Fruit fly (Drosophila melanogaster): Measurements from ENCODE around the gene kuz.

The kuz gene

DNA sequence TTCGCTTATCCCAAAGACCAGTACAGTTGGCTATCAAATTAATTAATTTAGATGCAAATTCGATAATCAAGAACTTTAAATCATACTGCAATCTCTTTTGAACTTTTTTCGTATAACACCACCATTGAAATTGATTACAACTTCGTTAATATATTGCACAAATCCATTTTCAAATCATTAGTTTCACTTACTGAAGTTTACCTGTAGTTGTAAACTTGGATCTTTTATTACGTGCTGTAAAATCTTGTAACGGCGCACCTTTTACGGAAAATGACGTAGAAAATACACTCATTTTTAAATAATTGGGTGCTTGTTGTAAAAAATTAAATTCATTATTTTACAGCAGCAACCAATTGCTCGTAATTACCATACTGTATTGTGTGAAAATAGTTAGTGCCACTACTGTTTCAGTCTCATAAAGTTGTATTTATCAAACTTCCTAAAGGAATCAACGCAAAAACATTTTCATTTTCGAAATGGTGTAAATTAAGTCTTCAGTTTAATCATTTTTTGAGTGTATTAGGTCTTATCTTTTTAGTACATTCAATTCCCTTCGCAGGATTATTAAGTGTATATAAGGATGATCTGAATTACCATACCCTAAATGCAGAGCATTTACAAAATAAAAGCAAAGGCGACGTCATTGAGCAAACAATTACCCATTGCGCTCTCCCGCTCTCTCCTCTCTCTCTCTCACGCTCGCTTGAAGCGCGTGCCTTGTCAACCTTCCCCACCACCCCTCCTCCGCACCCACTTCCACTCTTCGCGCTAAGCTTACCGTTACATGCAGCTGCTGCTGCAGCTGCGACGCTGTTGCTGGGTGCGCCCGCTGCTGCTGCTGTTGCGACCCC is 37.5 kb upstream of the kuz start (continued):
- TF ChIP-seq CG3838 (GFP tag; optimal IDR thresholded peaks at IDR 0.05) (no peak), CG12155 (GFP tag; optimal IDR thresholded peaks at IDR 0.05) (peak; percentile 2), Taf1 (GFP tag; IDR thresholded peaks at IDR 0.05) (no peak), cad (GFP tag; optimal IDR thresholded peaks at IDR 0.05) (no peak), Hr3 (GFP tag; optimal IDR thresholded peaks at IDR 0.05) (no peak), CG34224 (GFP tag; IDR thresholded peaks at IDR 0.05; ENCODE audit: partially characterized antibody) (no peak), pzg (GFP tag; optimal IDR thresholded peaks at IDR 0.05) (no peak), Opbp (GFP tag; IDR thresholded peaks at IDR 0.05; ENCODE audit: partially characterized antibody) (no peak), sc (optimal IDR thresholded peaks at IDR 0.05) (no peak), sc (GFP tag; optimal IDR thresholded peaks at IDR 0.05) (no peak), HLHmδ (GFP tag; optimal IDR thresholded peaks at IDR 0.05) (peak; percentile 27), TFAM (GFP tag; optimal IDR thresholded peaks at IDR 0.05) (no peak), CG10431 (GFP tag; optimal IDR thresholded peaks at IDR 0.05) (no peak), Max (GFP tag; optimal IDR thresholded peaks at IDR 0.05) (no peak), vvl (GFP tag; IDR thresholded peaks at IDR 0.05) (peak; percentile 30), ac (GFP tag; optimal IDR thresholded peaks at IDR 0.05) (no peak), Meics (GFP tag; optimal IDR thresholded peaks at IDR 0.05) (peak; percentile 32), D (optimal IDR thresholded peaks at IDR 0.05) (no peak), D (GFP tag; optimal IDR thresholded peaks at IDR 0.05) (no peak), CG12391 (tag; optimal IDR thresholded peaks at IDR 0.05) (peak; percentile 41), chinmo (GFP tag; IDR thresholded peaks at IDR 0.05; ENCODE audit: partially characterized antibody) (no peak), CG1603 (tag; optimal IDR thresholded peaks at IDR 0.05) (peak; percentile 49), CG8924 (tag; optimal IDR thresholded peaks at IDR 0.05) (no peak), CG10543 (GFP tag; optimal IDR thresholded peaks at IDR 0.05) (no peak), CG11695 (GFP tag; IDR thresholded peaks at IDR 0.05) (peak; percentile 55; the same call in 1 of the 3 replicates), CrebB (tag; optimal IDR thresholded peaks at IDR 0.05) (no peak), Hsf (GFP tag; optimal IDR thresholded peaks at IDR 0.05) (no peak), tup (GFP tag; optimal IDR thresholded peaks at IDR 0.05) (no peak), CG10274 (GFP tag; optimal IDR thresholded peaks at IDR 0.05) (no peak), CG1233 (GFP tag; optimal IDR thresholded peaks at IDR 0.05) (no peak), CG15479 (GFP tag; optimal IDR thresholded peaks at IDR 0.05) (no peak), Myb (GFP tag; optimal IDR thresholded peaks at IDR 0.05) (no peak), CG14710 (tag; optimal IDR thresholded peaks at IDR 0.05) (no peak), ase (GFP tag; IDR thresholded peaks at IDR 0.05) (peak; percentile 23; the same call in 1 of the 3 replicates), CG2116 (GFP tag; optimal IDR thresholded peaks at IDR 0.05) (no peak), CG2120 (GFP tag; optimal IDR thresholded peaks at IDR 0.05) (peak; percentile 52), Dbx (GFP tag; IDR thresholded peaks at IDR 0.05) (no peak), NK7.1 (GFP tag; optimal IDR thresholded peaks at IDR 0.05) (no peak), CkIIα-i1 (GFP tag; IDR thresholded peaks at IDR 0.05) (no peak), nmo (GFP tag; optimal IDR thresholded peaks at IDR 0.05) (peak; percentile 31), Fer3 (tag; optimal IDR thresholded peaks at IDR 0.05) (peak; percentile 52), wor (GFP tag; IDR thresholded peaks at IDR 0.05) (no peak), mld (GFP tag; IDR thresholded peaks at IDR 0.05; ENCODE audit: partially characterized antibody) (no peak), CG17186 (GFP tag; optimal IDR thresholded peaks at IDR 0.05) (no peak), trem (tag; optimal IDR thresholded peaks at IDR 0.05) (no peak), Sry-β (GFP tag; optimal IDR thresholded peaks at IDR 0.05) (no peak), chm (GFP tag; IDR thresholded peaks at IDR 0.05) (no peak), CG17829 (tag; optimal IDR thresholded peaks at IDR 0.05) (no peak), CHES-1-like (GFP tag; optimal IDR thresholded peaks at IDR 0.05) (no peak), ems (GFP tag; optimal IDR thresholded peaks at IDR 0.05) (peak; percentile 13)
